Worm (Caenorhabditis elegans) whole organism, late embryonic: ENCODE measurements around the gene acs-20.

Source experiments
- C38D4.7 ChIP-seq: fragments of 200-800 bp; sonication (Bioruptor generic); optimal IDR thresholded peaks from 2 replicates; lab custom pipeline; 2018; ENCODE audit warnings: mild to moderate bottlenecking, missing genetic modification characterization, moderate library complexity, missing compliant biosample characterization
- F13H6.1 ChIP-seq: sonication (generic microtip); optimal IDR thresholded peaks from 2 replicates; lab custom pipeline; 2016; ENCODE audit warnings: missing genetic modification characterization, missing compliant biosample characterization
- K02D7.2 ChIP-seq: sonication (generic microtip); optimal IDR thresholded peaks from 2 replicates; lab custom pipeline; 2017; ENCODE audit warnings: mild to moderate bottlenecking, missing genetic modification characterization, missing compliant biosample characterization
- K09A11.1 ChIP-seq: sonication (generic microtip); optimal IDR thresholded peaks from 2 replicates; lab custom pipeline; 2017; ENCODE audit warnings: antibody characterized with exemption, mild to moderate bottlenecking, missing genetic modification characterization, missing compliant biosample characterization; ENCODE audit not compliant: insufficient read depth
- T23F11.4 ChIP-seq: fragments of 200-800 bp; sonication (Bioruptor generic); optimal IDR thresholded peaks from 2 replicates; lab custom pipeline; 2018; ENCODE audit warnings: mild to moderate bottlenecking, missing genetic modification characterization, missing compliant biosample characterization
- Y22D7AL.16 ChIP-seq: sonication (generic microtip); optimal IDR thresholded peaks from 2 replicates; lab custom pipeline; 2016; ENCODE audit warnings: missing genetic modification characterization, missing compliant biosample characterization
- ama-1 ChIP-seq: fragments of 150-350 bp; optimal IDR thresholded peaks from 2 replicates; lab custom pipeline; 2014
- ceh-14 ChIP-seq: sonication (generic microtip); optimal IDR thresholded peaks from 2 replicates; lab custom pipeline; 2016; ENCODE audit warnings: missing genotype, missing genetic modification characterization, missing compliant biosample characterization
- ceh-18 ChIP-seq: sonication (generic microtip); optimal IDR thresholded peaks from 2 replicates; lab custom pipeline; 2016; ENCODE audit warnings: missing genetic modification characterization, missing compliant biosample characterization
- ceh-22 ChIP-seq: sonication (generic microtip); optimal IDR thresholded peaks from 2 replicates; lab custom pipeline; 2017; ENCODE audit warnings: missing biosample characterization, missing genetic modification characterization
- ceh-30 ChIP-seq: fragments of 150-350 bp; optimal IDR thresholded peaks from 2 replicates; lab custom pipeline; 2014; ENCODE audit warnings: missing biosample characterization, missing genetic modification characterization
- ceh-31 ChIP-seq: sonication (generic microtip); optimal IDR thresholded peaks from 2 replicates; lab custom pipeline; 2016; ENCODE audit warnings: missing genetic modification characterization, missing compliant biosample characterization
- ceh-34 ChIP-seq: sonication (generic microtip); optimal IDR thresholded peaks from 2 replicates; lab custom pipeline; 2016; ENCODE audit warnings: mild to moderate bottlenecking, missing genetic modification characterization, missing compliant biosample characterization
- ceh-48 ChIP-seq: sonication (generic microtip); optimal IDR thresholded peaks from 2 replicates; lab custom pipeline; 2016; ENCODE audit warnings: missing genetic modification characterization, inconsistent platforms, missing compliant biosample characterization
- ceh-6 ChIP-seq: fragments of 200-800 bp; sonication (Bioruptor generic); optimal IDR thresholded peaks from 2 replicates; lab custom pipeline; 2018; ENCODE audit warnings: mild to moderate bottlenecking, missing genetic modification characterization, missing compliant biosample characterization
- ceh-9 ChIP-seq: sonication (generic microtip); optimal IDR thresholded peaks from 2 replicates; lab custom pipeline; 2016; ENCODE audit warnings: mild to moderate bottlenecking, missing genetic modification characterization, inconsistent platforms, missing compliant biosample characterization
- che-1 ChIP-seq: sonication (generic microtip); optimal IDR thresholded peaks from 2 replicates; lab custom pipeline; 2016; ENCODE audit warnings: mild to moderate bottlenecking, missing genetic modification characterization, missing compliant biosample characterization
- dmd-4 ChIP-seq: sonication (generic microtip); optimal IDR thresholded peaks from 2 replicates; lab custom pipeline; 2016; ENCODE audit warnings: borderline replicate concordance, missing genetic modification characterization, missing compliant biosample characterization
- elt-2 ChIP-seq: sonication (generic microtip); optimal IDR thresholded peaks from 2 replicates; lab custom pipeline; 2016; ENCODE audit warnings: missing genetic modification reagents, missing genetic modification characterization, missing compliant biosample characterization
- fax-1 ChIP-seq: sonication (generic microtip); optimal IDR thresholded peaks from 2 replicates; lab custom pipeline; 2016; ENCODE audit warnings: missing genotype, missing genetic modification characterization, missing compliant biosample characterization
- fkh-6 ChIP-seq: sonication (generic microtip); optimal IDR thresholded peaks from 2 replicates; lab custom pipeline; 2016; ENCODE audit warnings: missing genetic modification characterization, missing compliant biosample characterization
- hlh-13 ChIP-seq: fragments of 200-800 bp; sonication (Bioruptor generic); optimal IDR thresholded peaks from 2 replicates; lab custom pipeline; 2018; ENCODE audit warnings: mild to moderate bottlenecking, missing genetic modification characterization, missing compliant biosample characterization
- hlh-6 ChIP-seq: sonication (generic microtip); optimal IDR thresholded peaks from 2 replicates; lab custom pipeline; 2016; ENCODE audit warnings: missing genotype, missing genetic modification characterization, missing compliant biosample characterization
- hlh-8 ChIP-seq: sonication (generic microtip); optimal IDR thresholded peaks from 2 replicates; lab custom pipeline; 2016; ENCODE audit warnings: missing genotype, missing genetic modification characterization, missing compliant biosample characterization
- lim-6 ChIP-seq: sonication (generic microtip); optimal IDR thresholded peaks from 2 replicates; lab custom pipeline; 2016; ENCODE audit warnings: missing genetic modification characterization, missing compliant biosample characterization
- lin-11 ChIP-seq: fragments of 200-800 bp; sonication (Bioruptor generic); optimal IDR thresholded peaks from 2 replicates; lab custom pipeline; 2018; ENCODE audit warnings: mild to moderate bottlenecking, missing genetic modification characterization, missing compliant biosample characterization
- mec-3 ChIP-seq: sonication (generic microtip); optimal IDR thresholded peaks from 2 replicates; lab custom pipeline; 2016; ENCODE audit warnings: borderline replicate concordance, missing genetic modification characterization, missing compliant biosample characterization
- nhr-11 ChIP-seq: fragments of 150-350 bp; optimal IDR thresholded peaks from 2 replicates; lab custom pipeline; 2014; ENCODE audit warnings: missing biosample characterization, missing genetic modification characterization
- nhr-232 ChIP-seq: sonication (generic microtip); optimal IDR thresholded peaks from 2 replicates; lab custom pipeline; 2016; ENCODE audit warnings: missing genetic modification characterization, missing compliant biosample characterization
- npax-4 ChIP-seq: sonication (generic microtip); optimal IDR thresholded peaks from 2 replicates; lab custom pipeline; 2016; ENCODE audit warnings: missing genetic modification characterization, missing compliant biosample characterization
- rnt-1 ChIP-seq: sonication (generic microtip); optimal IDR thresholded peaks from 2 replicates; lab custom pipeline; 2016; ENCODE audit warnings: missing genetic modification characterization, missing compliant biosample characterization
- sdc-2 ChIP-seq: sonication (generic microtip); optimal IDR thresholded peaks from 2 replicates; lab custom pipeline; 2016; ENCODE audit warnings: missing genotype, missing genetic modification characterization, missing compliant biosample characterization
- sox-2 ChIP-seq: fragments of 200-800 bp; sonication (Bioruptor generic); IDR thresholded peaks from 2 replicates; pipeline ENCODE4 v1.3.6; 2022; ENCODE audit warnings: missing genetic modification reagents, missing genetic modification characterization, missing compliant biosample characterization
- sox-4 ChIP-seq: sonication (generic microtip); optimal IDR thresholded peaks from 2 replicates; lab custom pipeline; 2017; ENCODE audit warnings: mild to moderate bottlenecking, missing genetic modification characterization, inconsistent platforms, missing compliant biosample characterization
- syd-9 ChIP-seq: sonication (generic microtip); optimal IDR thresholded peaks from 2 replicates; lab custom pipeline; 2016; ENCODE audit warnings: mild to moderate bottlenecking, missing genetic modification characterization, moderate library complexity, missing compliant biosample characterization
- ttx-3 ChIP-seq: sonication (generic microtip); optimal IDR thresholded peaks from 2 replicates; lab custom pipeline; 2016; ENCODE audit warnings: missing genetic modification reagents, missing genetic modification characterization, missing compliant biosample characterization
- unc-3 ChIP-seq, 2 experiments: fragments of 200-800 bp in 1 of 2; sonication (Bioruptor generic) in 1 of 2; sonication (generic microtip) in 1 of 2; conservative IDR thresholded peaks in 1 of 2; optimal IDR thresholded peaks in 1 of 2; 2 replicates each; pipeline versions ENCODE4 v1.3.6 to Lab custom; 2016 to 2022; ENCODE audit warnings: missing compliant biosample characterization in 2 of 2, missing genetic modification characterization in 2 of 2, missing genetic modification reagents in 1 of 2
- unc-42 ChIP-seq: sonication (generic microtip); optimal IDR thresholded peaks from 2 replicates; lab custom pipeline; 2016; ENCODE audit warnings: missing genotype, missing genetic modification characterization, missing compliant biosample characterization
- unc-55 ChIP-seq: sonication (generic microtip); optimal IDR thresholded peaks from 2 replicates; lab custom pipeline; 2017; ENCODE audit warnings: missing biosample characterization, missing genetic modification reagents, missing genetic modification characterization
- unc-86 ChIP-seq: sonication (generic microtip); optimal IDR thresholded peaks from 2 replicates; lab custom pipeline; 2016; ENCODE audit warnings: missing genetic modification characterization, missing compliant biosample characterization
- ztf-16 ChIP-seq: sonication (generic microtip); optimal IDR thresholded peaks from 2 replicates; lab custom pipeline; 2017; ENCODE audit warnings: missing genetic modification characterization, missing compliant biosample characterization

The acs-20 gene

DNA sequence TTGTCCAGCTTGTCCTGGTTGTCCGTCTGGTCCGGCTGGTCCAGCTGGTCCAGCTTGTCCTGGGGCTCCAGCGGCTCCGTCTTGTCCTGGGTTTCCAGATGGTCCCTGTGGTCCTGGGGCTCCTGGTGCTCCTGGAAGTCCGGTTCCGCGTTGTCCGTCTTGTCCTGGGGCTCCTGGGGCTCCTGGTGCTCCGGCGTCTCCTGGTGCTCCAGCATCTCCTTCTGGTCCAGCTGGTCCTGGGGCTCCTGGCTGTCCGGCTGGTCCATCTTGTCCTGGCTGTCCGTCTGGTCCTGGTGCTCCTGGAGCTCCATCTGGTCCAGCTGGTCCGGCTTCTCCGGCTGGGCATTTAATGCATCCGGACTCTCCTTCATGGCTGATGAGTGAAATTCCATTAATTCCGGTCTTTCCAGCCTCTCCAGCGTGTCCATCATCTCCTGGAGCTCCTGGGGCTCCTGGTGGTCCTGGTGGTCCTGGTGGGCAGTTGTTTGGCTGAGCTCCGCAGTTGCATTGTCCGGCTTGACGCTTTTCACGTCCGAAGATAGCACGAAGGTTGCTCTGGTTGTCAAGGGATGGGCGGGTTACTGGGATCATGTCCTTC is 29.3 kb upstream of the acs-20 start:
- TF ChIP-seq ceh-48 (tag; lab: Kevin White, UChicago) (no peak), Y22D7AL.16 (tag; lab: Kevin White, UChicago) (no peak), unc-3 (GFP tag; conservative IDR thresholded peaks at IDR 0.05; lab: Robert Waterston, UW) (no peak), unc-3 (tag; optimal IDR thresholded peaks at IDR 0.05; lab: Kevin White, UChicago) (no peak), ama-1 (no peak), ceh-9 (tag; lab: Kevin White, UChicago) (no peak), unc-55 (no peak), ceh-34 (tag; lab: Kevin White, UChicago) (no peak), hlh-13 (GFP tag; lab: Kevin White, UChicago) (no peak), unc-42 (tag; lab: Kevin White, UChicago) (peak; percentile 0), lim-6 (tag; lab: Kevin White, UChicago) (no peak), nhr-232 (tag; lab: Kevin White, UChicago) (no peak), F13H6.1 (tag; lab: Kevin White, UChicago) (peak; percentile 25), K02D7.2 (tag; lab: Kevin White, UChicago) (no peak), ceh-31 (no peak), syd-9 (tag; lab: Kevin White, UChicago) (no peak), sdc-2 (tag; lab: Kevin White, UChicago) (no peak), ceh-18 (tag; lab: Kevin White, UChicago) (peak; percentile 30), ceh-22 (tag; lab: Kevin White, UChicago) (no peak), ztf-16 (tag; lab: Kevin White, UChicago) (peak; percentile 78), elt-2 (tag; lab: Kevin White, UChicago) (no peak), sox-2 (GFP tag; lab: Robert Waterston, UW) (no peak), mec-3 (tag; lab: Kevin White, UChicago) (no peak), sox-4 (no peak)

DNA sequence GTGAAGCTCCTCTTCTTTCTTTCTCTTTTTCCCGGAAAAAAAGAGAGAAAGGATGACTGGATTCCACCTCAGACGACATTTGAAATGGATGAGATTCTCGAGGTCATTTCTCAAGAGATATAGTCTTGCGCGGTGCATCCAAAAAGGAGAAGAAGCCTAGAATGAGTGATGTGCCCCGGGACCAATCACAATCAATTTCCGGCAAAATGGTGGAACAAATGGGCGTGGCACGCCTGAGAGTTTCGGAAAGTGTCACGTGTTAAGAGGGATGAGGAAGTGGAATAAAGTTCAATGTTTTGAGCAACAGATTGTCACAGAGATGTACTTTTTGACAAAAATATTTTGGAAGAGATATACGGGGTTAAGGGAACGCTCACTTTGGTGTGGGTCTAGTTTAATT is 27.1 kb upstream of the acs-20 start:
- TF ChIP-seq rnt-1 (tag; lab: Kevin White, UChicago) (no peak), Y22D7AL.16 (tag; lab: Kevin White, UChicago) (no peak), hlh-6 (no peak), nhr-11 (tag; lab: Kevin White, UChicago) (no peak), T23F11.4 (GFP tag; lab: Kevin White, UChicago) (no peak), K09A11.1 (tag; lab: Kevin White, UChicago) (no peak)

DNA sequence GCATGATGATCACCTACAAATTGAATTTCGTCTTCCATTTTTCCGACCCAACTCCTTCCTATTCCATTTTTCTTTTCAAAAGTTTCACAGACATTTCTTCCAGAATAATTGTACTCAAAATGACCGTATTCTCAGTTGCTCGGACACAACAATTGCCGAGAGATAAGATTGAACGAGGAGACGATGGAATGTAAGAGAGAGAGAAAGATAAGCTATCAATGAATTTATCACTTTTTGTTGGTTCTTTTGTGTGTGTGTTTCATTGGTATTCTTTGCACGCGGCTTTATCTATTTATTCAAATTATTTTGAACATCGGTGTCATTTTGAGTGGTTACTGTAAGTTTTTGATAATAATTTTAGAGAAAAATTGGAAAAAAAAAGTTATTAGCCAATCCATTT is 21.9 kb upstream of the acs-20 start, which contains the start of gene ugt-65:
Gene ugt-65, plus strand, starts transcription at position 229 of the 400 bp plus-strand sequence.
- TF ChIP-seq ceh-6 (GFP tag; lab: Kevin White, UChicago) (no peak), elt-2 (tag; lab: Kevin White, UChicago) (peak; percentile 86), che-1 (tag; lab: Kevin White, UChicago) (no peak)

DNA sequence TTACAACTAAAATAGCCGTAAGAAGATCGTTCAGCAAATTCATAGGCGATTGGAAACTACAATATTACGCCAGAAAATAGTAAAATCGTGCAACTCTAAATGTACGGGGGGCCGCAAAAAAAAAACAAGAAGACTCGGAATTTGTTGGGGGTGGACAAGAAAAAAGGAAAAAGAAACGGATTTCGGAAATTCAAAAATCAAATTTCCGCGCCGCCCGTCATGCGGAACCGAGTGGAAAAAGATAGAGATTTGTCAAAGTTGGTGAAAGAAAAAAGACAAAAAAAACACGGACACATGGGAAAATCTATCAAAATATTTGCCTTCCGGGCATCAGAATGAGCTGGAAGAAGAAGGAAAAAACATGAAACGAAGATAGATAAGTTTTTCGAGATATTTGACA is 20.8 kb upstream of the acs-20 start:
- TF ChIP-seq hlh-13 (GFP tag; lab: Kevin White, UChicago) (no peak), unc-42 (tag; lab: Kevin White, UChicago) (peak; percentile 86), fax-1 (tag; lab: Kevin White, UChicago) (no peak), hlh-8 (tag; lab: Kevin White, UChicago) (no peak)

DNA sequence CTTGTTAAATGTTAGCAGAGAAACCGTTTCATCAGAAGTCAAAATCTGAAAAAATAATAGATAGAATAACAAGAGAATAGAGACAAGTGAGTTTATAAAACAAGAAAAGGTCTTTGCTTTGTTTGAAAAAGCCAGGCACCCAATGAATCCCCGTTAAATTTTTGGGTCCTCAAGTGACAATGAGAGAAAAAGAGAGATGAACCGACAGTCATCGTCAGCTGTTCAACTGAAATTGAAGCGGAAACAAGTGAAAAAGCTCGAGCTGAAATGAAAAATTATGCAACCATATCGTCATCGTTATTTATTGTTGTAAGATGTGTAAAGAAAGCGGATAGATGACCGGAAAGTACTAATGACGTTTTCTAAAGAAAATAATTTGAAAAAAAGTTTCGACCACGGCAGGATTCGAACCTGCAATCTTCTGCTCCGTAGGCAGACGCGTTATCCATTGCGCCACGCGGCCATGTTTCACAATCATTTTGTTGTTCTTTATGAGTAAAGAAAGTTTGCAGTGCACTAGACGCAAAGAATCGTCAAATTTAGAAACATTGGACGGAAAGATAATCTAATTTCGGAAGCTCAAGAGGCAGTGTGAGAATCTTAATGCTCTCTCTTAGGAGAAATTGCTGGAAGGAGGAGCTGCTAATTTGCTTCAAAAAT is 19.2 kb upstream of the acs-20 start, which contains the start of gene F08G5.3:
Gene F08G5.3, minus strand, starts transcription at position 51 of the 660 bp plus-strand sequence.
- TF ChIP-seq ceh-34 (tag; lab: Kevin White, UChicago) (no peak), ceh-14 (peak; percentile 13), C38D4.7 (GFP tag; lab: Kevin White, UChicago) (peak; percentile 37), lin-11 (tag; lab: Kevin White, UChicago) (no peak), ceh-18 (tag; lab: Kevin White, UChicago) (peak; percentile 31), T23F11.4 (GFP tag; lab: Kevin White, UChicago) (peak; percentile 27), nhr-11 (tag; lab: Kevin White, UChicago) (no peak), ttx-3 (tag; lab: Kevin White, UChicago) (no peak), dmd-4 (tag; lab: Kevin White, UChicago) (no peak), npax-4 (tag; lab: Kevin White, UChicago) (peak; percentile 20), unc-86 (tag; lab: Kevin White, UChicago) (no peak), syd-9 (tag; lab: Kevin White, UChicago) (no peak), elt-2 (tag; lab: Kevin White, UChicago) (peak; percentile 58), unc-42 (tag; lab: Kevin White, UChicago) (peak; percentile 62), unc-55 (no peak), ceh-30 (tag; lab: Kevin White, UChicago) (no peak), ceh-6 (GFP tag; lab: Kevin White, UChicago) (peak; percentile 33), unc-3 (GFP tag; conservative IDR thresholded peaks at IDR 0.05; lab: Robert Waterston, UW) (peak; percentile 43; the same call in 1 of the 2 replicates), unc-3 (tag; optimal IDR thresholded peaks at IDR 0.05; lab: Kevin White, UChicago) (no peak), fkh-6 (no peak), sox-4 (no peak)
